Worm (Caenorhabditis elegans) whole organism, mixed stage, embryonic: ENCODE measurements around the gene M7.8.

ENCODE experiments used
- M03D4.4 ChIP-seq: sonication (generic microtip); optimal IDR thresholded peaks from 2 replicates; lab custom pipeline; 2017; ENCODE audit warnings: mild to moderate bottlenecking, missing genetic modification characterization, missing compliant biosample characterization
- bed-3 ChIP-seq: fragments of 200-800 bp; sonication (Bioruptor generic); optimal IDR thresholded peaks from 3 replicates; lab custom pipeline; 2018; ENCODE audit warnings: mild to moderate bottlenecking, missing genetic modification characterization, moderate library complexity, missing compliant biosample characterization
- blmp-1 ChIP-seq: fragments of 150-350 bp; optimal IDR thresholded peaks from 2 replicates; lab custom pipeline; 2014; ENCODE audit warnings: missing biosample characterization, missing genetic modification characterization
- ceh-39 ChIP-seq: fragments of 150-350 bp; optimal IDR thresholded peaks from 2 replicates; lab custom pipeline; 2014; ENCODE audit warnings: missing biosample characterization, missing genetic modification characterization
- ceh-43 ChIP-seq: fragments of 200-800 bp; sonication (Bioruptor generic); optimal IDR thresholded peaks from 2 replicates; lab custom pipeline; 2018; ENCODE audit warnings: mild to moderate bottlenecking, missing genetic modification characterization, moderate library complexity, missing compliant biosample characterization
- ceh-83 ChIP-seq: fragments of 200-800 bp; sonication (Bioruptor generic); optimal IDR thresholded peaks from 2 replicates; lab custom pipeline; 2018; ENCODE audit warnings: mild to moderate bottlenecking, missing genetic modification characterization, missing compliant biosample characterization
- ces-1 ChIP-seq: fragments of 150-350 bp; optimal IDR thresholded peaks from 2 replicates; lab custom pipeline; 2014; ENCODE audit warnings: missing biosample characterization, missing genetic modification reagents, missing genetic modification characterization
- cnd-1 ChIP-seq: fragments of 200-800 bp; sonication (Bioruptor generic); optimal IDR thresholded peaks from 2 replicates; lab custom pipeline; 2018; ENCODE audit warnings: mild to moderate bottlenecking, missing genetic modification characterization, missing compliant biosample characterization
- drap-1 ChIP-seq: fragments of 200-800 bp; sonication (Bioruptor generic); optimal IDR thresholded peaks from 3 replicates; lab custom pipeline; 2018; ENCODE audit warnings: mild to moderate bottlenecking, missing genetic modification characterization, missing compliant biosample characterization
- elt-1 ChIP-seq: sonication (generic microtip); optimal IDR thresholded peaks from 2 replicates; lab custom pipeline; 2017; ENCODE audit warnings: missing genetic modification characterization, mild to moderate bottlenecking, missing compliant biosample characterization, antibody characterized with exemption, moderate library complexity, borderline replicate concordance; ENCODE audit not compliant: insufficient read depth
- elt-3 ChIP-seq: fragments of 150-350 bp; optimal IDR thresholded peaks from 2 replicates; lab custom pipeline; 2014; ENCODE audit warnings: missing biosample characterization, missing genetic modification characterization
- flh-1 ChIP-seq: fragments of 200-800 bp; sonication (Bioruptor generic); optimal IDR thresholded peaks from 2 replicates; lab custom pipeline; 2018; ENCODE audit warnings: mild to moderate bottlenecking, missing genetic modification characterization, moderate library complexity, missing compliant biosample characterization
- ham-2 ChIP-seq: fragments of 200-800 bp; sonication (Bioruptor generic); optimal IDR thresholded peaks from 2 replicates; lab custom pipeline; 2018; ENCODE audit warnings: mild to moderate bottlenecking, missing genetic modification characterization, missing compliant biosample characterization
- hlh-1 ChIP-seq: fragments of 150-350 bp; optimal IDR thresholded peaks from 2 replicates; lab custom pipeline; 2014; ENCODE audit warnings: missing biosample characterization, missing genetic modification reagents, missing genetic modification characterization
- lin-13 ChIP-seq: fragments of 150-350 bp; optimal IDR thresholded peaks from 2 replicates; lab custom pipeline; 2014; ENCODE audit warnings: missing biosample characterization, missing genetic modification characterization
- lin-32 ChIP-seq: fragments of 200-800 bp; sonication (Bioruptor generic); optimal IDR thresholded peaks from 2 replicates; lab custom pipeline; 2018; ENCODE audit warnings: mild to moderate bottlenecking, missing genetic modification characterization, missing compliant biosample characterization
- lsy-2 ChIP-seq: fragments of 150-350 bp; optimal IDR thresholded peaks from 2 replicates; lab custom pipeline; 2014; ENCODE audit warnings: missing biosample characterization, missing genetic modification characterization
- mab-5 ChIP-seq: fragments of 150-350 bp; optimal IDR thresholded peaks from 2 replicates; lab custom pipeline; 2014; ENCODE audit warnings: missing biosample characterization, missing genetic modification characterization
- mep-1 ChIP-seq: fragments of 150-350 bp; optimal IDR thresholded peaks from 2 replicates; lab custom pipeline; 2017; ENCODE audit warnings: missing biosample characterization, missing genetic modification reagents, missing genetic modification characterization, inconsistent platforms
- mls-2 ChIP-seq: sonication (generic microtip); optimal IDR thresholded peaks from 2 replicates; lab custom pipeline; 2016; ENCODE audit warnings: mild to moderate bottlenecking, missing genetic modification characterization, moderate library complexity, missing compliant biosample characterization
- nhr-12 ChIP-seq: fragments of 150-350 bp; optimal IDR thresholded peaks from 2 replicates; lab custom pipeline; 2014; ENCODE audit warnings: missing biosample characterization, missing genetic modification characterization
- nhr-2 ChIP-seq: fragments of 150-350 bp; optimal IDR thresholded peaks from 2 replicates; lab custom pipeline; 2014; ENCODE audit warnings: missing biosample characterization, missing genetic modification characterization
- nhr-237 ChIP-seq: fragments of 150-350 bp; optimal IDR thresholded peaks from 2 replicates; lab custom pipeline; 2014; ENCODE audit warnings: missing biosample characterization, missing genetic modification characterization
- nhr-28 ChIP-seq: fragments of 150-350 bp; optimal IDR thresholded peaks from 2 replicates; lab custom pipeline; 2014; ENCODE audit warnings: missing biosample characterization, missing genetic modification characterization
- nhr-76 ChIP-seq: sonication (generic microtip); optimal IDR thresholded peaks from 2 replicates; lab custom pipeline; 2017; ENCODE audit warnings: missing biosample characterization, missing genetic modification characterization
- pha-4 ChIP-seq: fragments of 150-350 bp; optimal IDR thresholded peaks from 2 replicates; lab custom pipeline; 2018; ENCODE audit warnings: missing biosample characterization, missing genetic modification reagents, missing genetic modification characterization
- sem-2 ChIP-seq: fragments of 200-800 bp; sonication (Bioruptor generic); optimal IDR thresholded peaks from 2 replicates; lab custom pipeline; 2018; ENCODE audit warnings: mild to moderate bottlenecking, missing genetic modification characterization, missing compliant biosample characterization
- snpc-4 ChIP-seq: fragments of 150-350 bp; optimal IDR thresholded peaks from 2 replicates; lab custom pipeline; 2014; ENCODE audit warnings: missing biosample characterization, missing genetic modification characterization
- sptf-1 ChIP-seq: sonication (generic microtip); optimal IDR thresholded peaks from 2 replicates; lab custom pipeline; 2017; ENCODE audit warnings: mild to moderate bottlenecking, missing genetic modification characterization, moderate library complexity, missing compliant biosample characterization
- tbx-8 ChIP-seq: fragments of 200-800 bp; sonication (Bioruptor generic); optimal IDR thresholded peaks from 2 replicates; lab custom pipeline; 2018; ENCODE audit warnings: mild to moderate bottlenecking, missing genetic modification characterization, moderate library complexity, missing compliant biosample characterization
- unc-120 ChIP-seq: sonication (generic microtip); optimal IDR thresholded peaks from 2 replicates; lab custom pipeline; 2017; ENCODE audit warnings: missing genetic modification characterization, missing compliant biosample characterization; ENCODE audit not compliant: poor library complexity, severe bottlenecking
- unc-39 ChIP-seq: fragments of 150-350 bp; optimal IDR thresholded peaks from 2 replicates; lab custom pipeline; 2014; ENCODE audit warnings: missing biosample characterization, missing genetic modification characterization
- unc-62 ChIP-seq: fragments of 150-350 bp; optimal IDR thresholded peaks from 2 replicates; lab custom pipeline; 2014; ENCODE audit warnings: missing biosample characterization, missing genetic modification reagents, missing genetic modification characterization
- zip-8 ChIP-seq: fragments of 150-350 bp; optimal IDR thresholded peaks from 2 replicates; lab custom pipeline; 2014; ENCODE audit warnings: missing biosample characterization, missing genetic modification characterization
- ztf-11 ChIP-seq: fragments of 150-350 bp; optimal IDR thresholded peaks from 2 replicates; lab custom pipeline; 2014; ENCODE audit warnings: missing biosample characterization, missing genetic modification characterization

M7.8 gene

ce11 chrIV:11130774-11131173, 35.9 kb upstream of the M7.8 start:
- TF ChIP-seq mls-2 (tag; lab: Kevin White, UChicago) (no peak), sptf-1 (tag; lab: Kevin White, UChicago) (no peak)

ce11 chrIV:11126028-11126427, 31.1 kb upstream of the M7.8 start:
- TF ChIP-seq unc-120 (tag; lab: Kevin White, UChicago) (no peak), ceh-83 (GFP tag; lab: Kevin White, UChicago) (no peak), mab-5 (tag; lab: Kevin White, UChicago) (no peak), ceh-43 (GFP tag; lab: Kevin White, UChicago) (no peak), lin-13 (tag; lab: Kevin White, UChicago) (no peak), cnd-1 (tag; lab: Kevin White, UChicago) (no peak), nhr-76 (tag; lab: Kevin White, UChicago) (no peak), nhr-237 (tag; lab: Kevin White, UChicago) (no peak), elt-3 (tag; lab: Kevin White, UChicago) (no peak), zip-8 (tag; lab: Kevin White, UChicago) (no peak), unc-62 (GFP tag; lab: Kevin White, UChicago) (no peak), hlh-1 (tag; lab: Kevin White, UChicago) (no peak), unc-39 (no peak), flh-1 (no peak), pha-4 (tag; lab: Kevin White, UChicago) (no peak), ces-1 (GFP tag; lab: Kevin White, UChicago) (no peak), blmp-1 (tag; lab: Kevin White, UChicago) (no peak), nhr-12 (tag; lab: Kevin White, UChicago) (no peak), snpc-4 (tag; lab: Kevin White, UChicago) (no peak)

ce11 chrIV:11126004-11126027, 30.9 kb upstream of the M7.8 start, which contains the start of gene swsn-4:
TSS of gene swsn-4 (plus strand) at chrIV:11126024.
- no peak for TF ChIP-seq hlh-1 (tag; lab: Kevin White, UChicago)
- no peak for TF ChIP-seq blmp-1 (tag; lab: Kevin White, UChicago)
- TF ChIP-seq drap-1 (GFP tag; lab: Kevin White, UChicago) = no peak
- TF ChIP-seq ceh-39 (tag; lab: Kevin White, UChicago) = no peak
- no peak for TF ChIP-seq bed-3 (GFP tag; lab: Kevin White, UChicago)
- no peak for TF ChIP-seq lin-13 (tag; lab: Kevin White, UChicago)
- no peak for TF ChIP-seq ztf-11 (tag; lab: Kevin White, UChicago)
- no peak for TF ChIP-seq nhr-28
- no peak for TF ChIP-seq nhr-12 (tag; lab: Kevin White, UChicago)
- TF ChIP-seq ces-1 (GFP tag; lab: Kevin White, UChicago) = no peak
- no peak for TF ChIP-seq pha-4 (tag; lab: Kevin White, UChicago)
- TF ChIP-seq, all 35 proteins: peak for 0

- TF ChIP-seq lin-32 (no peak), ceh-83 (GFP tag; lab: Kevin White, UChicago) (no peak)
Observed at ce11 chrIV:11125604-11126003, 30.7 kb upstream of the M7.8 start.

ce11 chrIV:11125200-11125599, 30.3 kb upstream of the M7.8 start:
- TF ChIP-seq zip-8 (tag; lab: Kevin White, UChicago) = no peak
- TF ChIP-seq lin-32 = no peak
- TF ChIP-seq bed-3 (GFP tag; lab: Kevin White, UChicago) = no peak
- TF ChIP-seq cnd-1 (tag; lab: Kevin White, UChicago) = no peak
- TF ChIP-seq elt-1 = no peak
- TF ChIP-seq lsy-2 (tag; lab: Kevin White, UChicago) = peak; percentile 43
- TF ChIP-seq blmp-1 (tag; lab: Kevin White, UChicago) = no peak
- TF ChIP-seq sem-2 = no peak
- TF ChIP-seq nhr-237 (tag; lab: Kevin White, UChicago) = no peak
- no peak for TF ChIP-seq snpc-4 (tag; lab: Kevin White, UChicago)
- no peak for TF ChIP-seq ceh-43 (GFP tag; lab: Kevin White, UChicago)
- TF ChIP-seq nhr-2 (tag; lab: Kevin White, UChicago) = no peak
- TF ChIP-seq tbx-8 (GFP tag; lab: Kevin White, UChicago) = no peak
- TF ChIP-seq nhr-28 = no peak
- no peak for TF ChIP-seq flh-1
- TF ChIP-seq lin-13 (tag; lab: Kevin White, UChicago) = peak; percentile 38
- no peak for TF ChIP-seq drap-1 (GFP tag; lab: Kevin White, UChicago)
- TF ChIP-seq elt-3 (tag; lab: Kevin White, UChicago) = no peak
- TF ChIP-seq mab-5 (tag; lab: Kevin White, UChicago) = no peak
- no peak for TF ChIP-seq ham-2 (GFP tag; lab: Kevin White, UChicago)
- TF ChIP-seq pha-4 (tag; lab: Kevin White, UChicago) = peak; percentile 41
- TF ChIP-seq mls-2 (tag; lab: Kevin White, UChicago) = peak; percentile 46
- no peak for TF ChIP-seq unc-39
- no peak for TF ChIP-seq nhr-12 (tag; lab: Kevin White, UChicago)
- TF ChIP-seq M03D4.4 (tag; lab: Kevin White, UChicago) = no peak
- no peak for TF ChIP-seq ceh-39 (tag; lab: Kevin White, UChicago)
- no peak for TF ChIP-seq hlh-1 (tag; lab: Kevin White, UChicago)
- TF ChIP-seq ces-1 (GFP tag; lab: Kevin White, UChicago) = no peak
- no peak for TF ChIP-seq mep-1 (tag; lab: Kevin White, UChicago)
- TF ChIP-seq unc-62 (GFP tag; lab: Kevin White, UChicago) = no peak
- no peak for TF ChIP-seq nhr-76 (tag; lab: Kevin White, UChicago)
- no peak for TF ChIP-seq ceh-83 (GFP tag; lab: Kevin White, UChicago)
- TF ChIP-seq sptf-1 (tag; lab: Kevin White, UChicago) = no peak
- TF ChIP-seq unc-120 (tag; lab: Kevin White, UChicago) = peak; percentile 63
- TF ChIP-seq ztf-11 (tag; lab: Kevin White, UChicago) = no peak
- TF ChIP-seq, all 35 proteins: peak for 5
